Fruit fly (Drosophila melanogaster) whole organism, larva: ENCODE measurements around the gene tara.

ENCODE experiments used
- noc ChIP-seq: fragments of 200-800 bp; sonication (Bioruptor generic); optimal IDR thresholded peaks from 3 replicates; lab custom pipeline; 2019; ENCODE audit warnings: missing biosample characterization, mild to moderate bottlenecking, missing genetic modification characterization, moderate library complexity

tara gene

DNA sequence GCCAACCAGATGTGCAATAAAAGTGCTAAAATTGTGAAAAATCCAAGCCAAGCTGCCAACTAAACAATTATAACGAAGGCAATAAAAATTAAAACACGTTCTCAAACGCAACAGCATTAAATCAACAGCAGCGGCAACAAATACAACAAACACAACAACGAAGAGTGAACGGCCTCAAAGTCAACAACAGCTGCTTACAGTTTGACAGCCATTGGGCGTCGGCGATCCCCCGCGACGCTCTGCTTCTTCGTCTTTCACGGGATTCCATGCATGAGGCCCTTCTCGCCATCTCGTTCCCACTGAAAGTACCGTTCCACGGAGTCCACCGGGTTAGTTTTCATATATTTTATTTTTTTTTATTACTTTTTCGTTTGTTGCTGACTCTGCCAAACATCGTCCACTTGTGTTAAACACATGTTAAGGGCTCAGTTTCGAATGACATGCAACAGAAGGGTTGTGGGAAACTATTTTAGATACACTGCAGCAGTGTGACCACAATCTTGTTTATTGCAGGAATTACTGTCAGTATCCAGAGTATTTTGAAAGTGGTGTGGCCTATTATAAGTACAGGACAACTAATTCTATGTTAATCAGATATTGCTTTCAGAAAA is 56.7 kb downstream of the tara start:
- TF ChIP-seq noc: no peak

DNA sequence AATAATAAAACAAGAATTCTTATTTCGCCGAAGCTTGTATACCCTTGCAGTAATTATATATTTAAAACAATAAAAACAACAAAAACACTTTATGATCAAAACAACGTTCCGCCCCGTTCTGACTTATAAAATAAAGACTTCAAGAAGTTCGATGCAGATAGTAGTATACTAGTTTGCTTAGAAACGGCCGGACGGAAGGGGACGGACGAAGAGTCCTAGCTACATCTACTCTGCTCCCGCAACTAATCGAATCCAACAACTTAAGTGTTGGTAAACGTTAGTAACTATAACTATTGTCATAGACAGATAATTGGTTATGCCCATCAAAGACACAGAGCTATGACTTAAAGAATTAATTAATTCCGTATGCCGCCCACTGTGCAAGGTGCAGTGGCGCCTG is 59.0 kb downstream of the tara start:
- no peak for TF ChIP-seq noc

DNA sequence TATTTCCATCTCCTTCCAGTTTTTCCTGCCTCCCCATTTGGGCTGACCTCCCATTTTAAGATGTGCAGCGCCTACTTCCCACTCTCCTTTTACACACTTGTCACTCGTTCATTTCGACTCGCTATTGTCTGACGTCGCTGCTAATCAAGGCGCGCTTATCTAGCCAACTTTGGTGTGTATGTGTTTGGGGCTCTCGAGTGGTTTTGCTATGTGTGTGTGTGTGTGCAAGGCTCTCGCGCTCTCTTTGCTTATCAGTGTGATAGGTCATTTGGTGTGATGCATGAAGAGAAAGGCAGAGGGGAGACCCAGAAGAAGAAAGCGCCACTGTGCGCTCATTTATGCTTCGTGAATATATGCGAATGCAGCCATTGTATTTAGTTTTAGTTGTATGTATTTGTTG is 59.5 kb downstream of the tara start:
- TF ChIP-seq noc: no peak

DNA sequence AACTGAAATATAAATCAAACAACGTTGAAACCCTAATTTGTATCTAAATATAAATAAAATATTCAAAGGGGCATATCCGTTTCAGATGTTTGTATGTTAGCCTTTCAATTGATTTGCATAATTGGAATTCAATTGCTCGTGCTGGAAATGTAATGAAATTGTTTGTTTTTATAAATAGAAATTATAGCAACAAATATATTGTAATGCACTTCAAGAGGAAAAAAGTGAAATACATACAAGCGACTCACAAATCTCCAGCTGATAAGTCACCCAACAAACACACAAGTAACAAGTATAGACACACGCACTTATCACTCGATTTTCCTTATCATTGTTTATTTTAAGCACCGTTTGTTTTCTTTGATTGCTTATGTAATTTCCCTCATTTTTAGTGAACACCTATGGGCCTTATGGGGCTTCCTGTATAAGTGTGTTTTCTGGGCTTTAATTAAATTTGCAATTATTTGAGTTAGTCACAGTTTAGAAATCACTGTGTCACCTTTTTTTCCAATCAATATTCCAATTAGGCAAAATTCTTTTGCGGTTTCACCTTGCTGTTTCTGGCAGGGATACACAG is 60.2 kb downstream of the tara start:
- TF ChIP-seq noc: no peak

DNA sequence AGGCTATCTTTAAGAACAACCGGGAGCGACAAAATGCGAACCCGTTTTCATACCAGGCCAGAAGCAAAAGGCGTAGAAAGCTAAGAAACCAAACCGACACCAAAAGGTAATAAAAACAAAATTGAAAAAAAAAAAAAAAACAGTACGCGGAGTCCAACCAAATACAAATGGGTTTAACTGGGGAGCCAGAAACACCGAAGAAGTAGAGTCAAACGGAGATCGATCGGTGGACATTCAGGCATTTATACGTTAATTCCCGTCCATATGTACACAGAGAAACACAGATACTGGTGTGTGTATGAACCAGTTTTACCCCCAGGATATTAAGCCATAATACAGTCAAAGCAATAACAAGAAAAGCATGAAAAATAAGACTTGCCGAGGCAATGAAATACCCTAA is 61.7 kb downstream of the tara start:
- no peak for TF ChIP-seq noc

DNA sequence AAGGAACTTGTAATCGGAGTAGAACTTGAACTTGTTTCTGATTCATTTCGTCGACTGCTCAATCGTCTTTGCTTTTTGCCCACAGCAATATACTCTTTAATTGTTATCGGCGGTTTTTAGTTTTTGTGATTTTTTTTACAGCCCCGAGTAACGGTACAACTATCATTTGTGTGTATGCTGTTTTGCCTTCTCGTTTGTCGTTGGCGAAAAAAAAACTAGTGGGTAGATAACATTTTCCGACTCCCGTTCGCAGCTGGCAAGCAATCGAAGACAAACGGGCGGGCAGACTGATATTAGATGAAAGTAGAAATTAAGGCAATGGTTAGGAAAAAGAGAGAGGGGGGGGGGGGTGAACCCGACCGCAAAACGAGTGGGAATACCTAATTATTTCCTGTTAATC is 62.4 kb downstream of the tara start:
- no peak for TF ChIP-seq noc

DNA sequence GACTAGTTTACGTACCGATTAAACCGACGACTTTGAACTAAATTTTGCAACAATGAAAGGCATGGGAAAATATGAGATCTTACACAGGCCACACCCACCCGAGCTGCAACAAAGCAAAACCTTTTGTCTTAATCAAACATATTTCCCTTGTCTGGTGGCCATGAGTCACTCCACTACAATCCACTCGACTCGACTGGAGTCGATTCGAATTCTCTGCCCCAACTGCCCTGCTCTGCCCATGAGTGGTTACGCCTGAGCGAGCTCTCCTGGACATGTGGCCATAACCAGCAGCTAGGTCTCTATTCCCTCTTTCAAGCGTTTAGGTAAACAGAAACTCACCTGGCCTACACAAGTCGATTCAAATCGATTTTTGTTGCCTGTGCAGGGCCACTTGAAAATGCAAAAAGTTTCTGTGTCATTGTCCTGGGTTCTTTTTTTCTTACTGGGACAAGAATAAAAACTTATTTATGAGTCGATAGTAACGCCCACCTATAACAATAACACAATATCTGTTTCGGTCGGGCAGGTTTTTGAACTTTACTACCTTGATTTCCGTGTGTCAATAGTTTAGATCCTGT is 63.4 kb downstream of the tara start:
- TF ChIP-seq noc: no peak

DNA sequence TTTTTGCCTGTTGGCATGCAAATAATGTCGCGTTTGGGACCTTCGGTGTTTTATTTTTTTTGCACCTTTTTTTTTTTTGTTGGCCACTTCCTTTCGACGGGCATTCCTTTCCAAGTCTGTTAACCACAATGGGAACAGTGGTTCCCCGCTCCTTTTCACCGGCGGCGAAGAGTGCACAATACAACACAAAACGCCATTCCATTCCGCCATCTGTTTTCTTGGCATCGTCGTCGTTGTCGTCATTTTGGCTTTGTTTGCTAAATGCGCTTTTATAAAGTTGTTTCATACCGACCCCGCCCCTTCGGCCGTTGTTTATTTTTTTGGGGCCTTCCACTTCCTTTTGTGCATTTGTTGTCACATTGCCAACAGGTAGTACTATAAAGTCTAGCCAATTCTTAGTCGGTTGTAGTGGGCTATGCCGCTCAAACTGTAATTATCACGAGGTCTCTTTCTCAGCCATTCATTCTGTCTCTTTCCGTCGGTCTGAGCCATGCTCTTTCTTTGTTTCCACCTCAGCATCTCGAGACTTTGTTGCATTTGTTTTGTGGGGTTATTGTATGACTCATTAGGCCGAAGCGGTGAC is 64.9 kb downstream of the tara start:
- no peak for TF ChIP-seq noc

DNA sequence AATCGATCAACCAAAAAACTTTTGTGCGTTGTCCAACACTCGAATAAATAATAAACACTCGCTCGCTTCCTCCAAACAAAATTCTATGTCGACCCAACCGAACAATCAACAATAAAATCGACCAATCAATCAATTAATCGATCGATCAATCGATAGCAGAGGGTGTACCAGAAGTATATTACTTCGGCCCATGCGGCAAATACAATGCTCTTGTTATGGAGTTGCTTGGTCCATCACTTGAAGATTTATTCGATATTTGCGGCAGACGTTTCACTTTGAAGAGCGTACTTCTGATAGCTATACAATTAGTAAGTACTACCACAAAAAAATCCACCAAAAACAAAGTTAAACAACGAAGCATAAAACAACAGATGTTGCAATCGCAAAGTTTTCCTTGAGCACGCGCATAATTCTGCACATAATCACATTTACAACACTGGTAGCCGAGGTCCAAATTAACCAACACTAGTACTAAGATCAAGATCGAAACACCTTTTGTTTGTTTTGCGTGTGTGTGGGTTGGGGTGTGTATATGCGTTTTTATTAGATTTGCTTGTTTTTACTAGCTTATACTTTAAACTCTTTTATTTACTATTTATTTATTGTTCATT is 70.2 kb downstream of the tara start:
- TF ChIP-seq noc: no peak

DNA sequence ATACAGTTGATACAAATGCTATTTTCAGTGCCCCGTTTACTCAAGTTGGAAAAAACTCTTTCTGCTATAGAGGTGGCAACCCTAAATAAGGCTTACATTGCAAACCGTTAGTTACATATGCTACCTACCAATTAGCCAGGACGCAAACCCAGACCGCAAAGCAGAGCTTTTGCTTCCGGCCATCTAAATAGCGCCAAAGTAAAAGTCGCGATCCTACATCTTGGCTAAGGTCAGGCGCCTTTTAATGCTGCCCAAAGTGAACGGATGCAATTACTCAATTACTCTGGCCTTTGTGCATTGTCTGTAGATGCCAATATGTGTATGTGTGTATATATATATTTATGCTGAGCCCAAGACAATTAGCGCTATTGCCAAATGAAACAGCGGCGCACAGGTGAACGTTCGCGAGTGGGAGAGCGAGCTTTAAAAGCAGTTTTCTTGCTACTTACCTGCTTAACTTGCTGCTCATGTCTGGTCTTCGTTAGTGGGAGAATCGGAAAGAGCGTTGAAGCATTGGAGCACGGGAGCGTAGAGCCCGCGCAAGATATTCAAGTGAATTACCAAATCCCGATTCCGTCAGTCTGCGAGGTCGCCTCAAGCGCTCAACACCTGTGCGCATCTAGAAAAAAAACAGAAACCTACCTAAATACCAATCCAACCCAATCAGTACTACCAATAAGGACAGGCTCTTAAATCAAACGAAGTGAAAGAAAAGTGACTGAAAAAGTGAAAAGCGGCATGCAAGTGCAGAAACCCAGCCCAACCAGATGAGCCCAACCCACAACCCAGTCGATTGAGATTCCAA is 79.9 kb downstream of the tara start, which contains the start of gene Zip89B:
Zip89B (plus strand) TSS at position 574 of the 805 bp plus-strand sequence.
- TF ChIP-seq noc: no peak

DNA sequence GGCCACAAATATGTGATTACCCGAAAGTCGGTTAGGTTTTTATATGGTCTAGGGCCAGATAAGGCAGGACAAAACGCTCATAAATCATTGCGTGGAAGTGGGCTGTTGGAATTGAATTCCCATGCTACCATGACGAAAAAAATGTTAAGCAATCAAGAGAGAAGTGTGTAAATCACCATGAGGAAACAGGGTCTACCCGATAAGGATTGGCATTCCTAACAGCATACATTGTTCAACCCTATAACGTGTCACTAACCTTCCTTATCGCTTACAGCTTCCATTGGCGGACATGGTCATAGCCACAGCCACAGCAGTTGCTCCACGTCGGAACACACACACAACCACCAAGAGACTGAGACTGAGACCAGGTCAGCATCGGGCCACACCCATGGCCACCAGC is 82.6 kb downstream of the tara start:
- no peak for TF ChIP-seq noc

DNA sequence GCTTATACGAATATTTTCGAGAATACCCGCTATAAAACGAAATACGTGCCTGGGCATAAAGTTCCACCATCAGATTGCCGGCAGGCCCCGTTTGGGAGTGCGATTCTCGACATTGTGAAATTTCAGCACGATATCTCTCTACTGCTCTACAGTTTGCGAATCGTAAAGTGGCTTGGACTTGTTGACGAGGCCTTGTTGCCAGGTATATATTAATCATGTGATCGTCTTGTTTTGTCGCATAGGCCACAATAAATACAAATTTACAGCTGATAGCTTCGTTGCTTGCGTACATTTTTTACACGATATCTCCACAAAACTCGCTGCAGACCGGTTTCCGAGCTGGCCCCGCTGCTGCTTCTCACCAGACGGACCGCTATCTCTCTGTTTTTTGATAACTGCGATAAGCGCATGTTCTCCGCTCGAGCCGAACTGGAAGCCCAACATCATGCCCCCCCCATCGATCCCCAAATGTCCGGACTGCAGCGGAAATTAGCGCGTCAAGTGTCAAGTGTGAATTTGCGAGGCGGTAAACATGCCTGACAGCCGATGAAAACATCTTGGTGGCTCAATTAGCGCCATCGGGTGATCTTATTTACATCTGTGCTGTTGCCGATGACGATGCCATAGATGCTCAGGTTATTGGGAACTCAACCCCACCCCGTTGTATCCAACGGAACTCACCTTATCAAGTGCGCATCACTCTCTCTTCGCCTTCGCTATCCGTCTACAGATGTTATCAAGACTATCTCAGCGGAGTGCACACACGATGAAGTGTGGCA is 84.0 kb downstream of the tara start:
- TF ChIP-seq noc: no peak
